Worm (Caenorhabditis elegans): ENCODE results near the gene gcy-31.

DNA sequence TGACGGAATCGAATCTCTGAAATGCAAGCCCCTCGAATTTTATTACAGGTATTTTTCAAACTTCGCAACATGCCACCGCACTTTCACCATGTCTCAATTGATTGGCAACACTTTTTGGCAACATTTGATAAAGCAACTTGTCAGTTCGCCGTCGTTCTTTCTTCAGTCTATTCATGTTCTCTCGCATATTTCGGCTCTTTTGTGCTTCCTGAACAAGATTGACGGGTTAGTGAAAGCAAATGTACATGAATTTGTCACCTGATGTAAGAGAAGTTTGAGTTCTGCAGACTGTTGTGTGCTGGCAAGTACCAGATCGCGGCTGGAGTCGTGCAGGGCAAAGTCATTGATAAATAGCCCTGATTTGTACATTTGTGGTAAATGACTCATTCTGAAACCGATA is 5.2 kb downstream of the gcy-31 start:
- no peak for TF ChIP-seq dsc-1 (tag; optimal IDR thresholded peaks at IDR 0.05)
- no peak for TF ChIP-seq nhr-77 (tag; optimal IDR thresholded peaks at IDR 0.05)
- no peak for TF ChIP-seq elt-3 (tag; optimal IDR thresholded peaks at IDR 0.05)
- no peak for TF ChIP-seq snpc-4 (tag; optimal IDR thresholded peaks at IDR 0.05)
- no peak for TF ChIP-seq aly-2 (tag; optimal IDR thresholded peaks at IDR 0.05)
- no peak for TF ChIP-seq fos-1 (tag; optimal IDR thresholded peaks at IDR 0.05)
- no peak for TF ChIP-seq zag-1 (tag; optimal IDR thresholded peaks at IDR 0.05)
- no peak for TF ChIP-seq C04F5.9 (tag; optimal IDR thresholded peaks at IDR 0.05)
- TF ChIP-seq nhr-11 (tag; optimal IDR thresholded peaks at IDR 0.05): no peak
- TF ChIP-seq nhr-90 (tag; optimal IDR thresholded peaks at IDR 0.05; ENCODE audit: poor library complexity): no peak
- TF ChIP-seq sup-37 (GFP tag; optimal IDR thresholded peaks at IDR 0.05): no peak
- TF ChIP-seq sptf-1 (tag; optimal IDR thresholded peaks at IDR 0.05): no peak
